Fruit fly (Drosophila melanogaster) whole organism, adult: ENCODE measurements around the gene CG10588.

ENCODE experiments used
- CG12768 ChIP-seq: fragments of 200-800 bp; sonication (Bioruptor generic); optimal IDR thresholded peaks from 2 replicates; lab custom pipeline; 2017; ENCODE audit warnings: missing biosample characterization, missing genetic modification characterization, mild to moderate bottlenecking, moderate library complexity, missing genetic modification reagents
- CG14711 ChIP-seq: fragments of 200-800 bp; sonication (Bioruptor generic); optimal IDR thresholded peaks from 2 replicates; lab custom pipeline; 2018; ENCODE audit warnings: missing biosample characterization, mild to moderate bottlenecking, missing genetic modification characterization, moderate library complexity
- CG33017 ChIP-seq: fragments of 200-800 bp; sonication (Bioruptor generic); optimal IDR thresholded peaks from 2 replicates; lab custom pipeline; 2018; ENCODE audit warnings: missing biosample characterization, mild to moderate bottlenecking, missing genetic modification characterization, moderate library complexity
- Clk ChIP-seq: fragments of 200-800 bp; sonication (Bioruptor generic); optimal IDR thresholded peaks from 2 replicates; lab custom pipeline; 2017; ENCODE audit warnings: missing biosample characterization, missing genetic modification characterization
- Crg-1 ChIP-seq: fragments of 200-800 bp; sonication (Bioruptor generic); optimal IDR thresholded peaks from 2 replicates; lab custom pipeline; 2016; ENCODE audit warnings: missing biosample characterization, missing genetic modification characterization
- Hr96 ChIP-seq: fragments of 200-800 bp; sonication (Bioruptor generic); optimal IDR thresholded peaks from 2 replicates; lab custom pipeline; 2016; ENCODE audit warnings: missing biosample characterization, missing genetic modification characterization
- cic ChIP-seq: fragments of 200-800 bp; sonication (Bioruptor generic); optimal IDR thresholded peaks from 2 replicates; lab custom pipeline; 2017; ENCODE audit warnings: missing biosample characterization, mild to moderate bottlenecking, missing genetic modification characterization, moderate library complexity
- cnc ChIP-seq, 2 experiments: fragments of >200 bp; optimal IDR thresholded peaks; 2 replicates each; lab custom pipeline; 2017
- kay ChIP-seq: fragments of 200-800 bp; sonication (Bioruptor generic); peaks from one replicate; lab custom pipeline; 2016; ENCODE audit warnings: missing biosample characterization, missing genetic modification characterization, borderline replicate concordance
- ovo ChIP-seq: fragments of 200-800 bp; sonication (Bioruptor generic); optimal IDR thresholded peaks from 2 replicates; lab custom pipeline; 2016; ENCODE audit warnings: missing biosample characterization, missing genetic modification characterization
- pad ChIP-seq: fragments of 200-800 bp; sonication (Bioruptor generic); optimal IDR thresholded peaks from 3 replicates; lab custom pipeline; 2017; ENCODE audit warnings: missing biosample characterization, missing genetic modification characterization, mild to moderate bottlenecking, moderate library complexity, missing genetic modification reagents

DNA sequence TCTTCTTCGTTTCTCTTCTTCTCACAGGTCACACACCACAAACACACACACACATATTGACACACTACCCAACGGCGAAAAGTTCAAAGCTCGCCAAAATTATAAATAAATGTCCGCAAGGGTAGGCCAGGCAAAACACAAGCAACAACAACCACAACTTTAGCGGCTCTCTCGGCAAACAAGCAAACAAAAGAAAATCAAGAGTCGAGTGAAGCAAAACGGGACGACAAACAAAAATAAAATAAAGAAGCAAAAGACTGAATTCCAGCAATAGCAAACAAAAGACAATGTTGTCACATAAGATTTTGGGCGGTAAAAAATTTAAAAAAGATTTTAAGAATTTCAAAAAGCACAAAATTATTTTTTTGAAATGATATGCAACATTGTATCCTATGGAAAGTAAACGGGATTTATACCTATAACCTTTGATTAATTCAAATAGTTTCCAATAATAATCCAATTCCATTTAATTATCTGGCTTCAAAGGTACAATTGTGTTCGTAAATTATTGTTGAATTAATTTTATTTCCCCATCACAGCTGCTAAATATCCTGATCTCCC, 51.6 kb downstream of the CG10588 start:
- no peak for TF ChIP-seq Hr96 (GFP tag; lab: Kevin White, UChicago)
- TF ChIP-seq Crg-1: no peak
- no peak for TF ChIP-seq CG33017
- TF ChIP-seq ovo (GFP tag; lab: Kevin White, UChicago): no peak
- TF ChIP-seq CG14711: no peak
- no peak for TF ChIP-seq cic
- no peak for TF ChIP-seq CG12768 (GFP tag; lab: Kevin White, UChicago)
- TF ChIP-seq pad: no peak
- TF ChIP-seq Clk (GFP tag; lab: Kevin White, UChicago): no peak
- no peak for TF ChIP-seq cnc (optimal IDR thresholded peaks at IDR 0.05; lab: Kevin White, UChicago)
- peak; percentile 89 for TF ChIP-seq kay (GFP tag; lab: Kevin White, UChicago)
